Worm (Caenorhabditis elegans) whole organism, mixed stage, embryonic: ENCODE data around the gene octr-1.
A peak's percentile ranks its signal among the peaks of the same experiment; 100 is the strongest.

ENCODE experiments used
- M03D4.4 ChIP-seq: sonication (generic microtip); optimal IDR thresholded peaks from 2 replicates; lab custom pipeline; 2017; ENCODE audit warnings: mild to moderate bottlenecking, missing genetic modification characterization, missing compliant biosample characterization
- bed-3 ChIP-seq: fragments of 200-800 bp; sonication (Bioruptor generic); optimal IDR thresholded peaks from 3 replicates; lab custom pipeline; 2018; ENCODE audit warnings: mild to moderate bottlenecking, missing genetic modification characterization, moderate library complexity, missing compliant biosample characterization
- blmp-1 ChIP-seq: fragments of 150-350 bp; optimal IDR thresholded peaks from 2 replicates; lab custom pipeline; 2014; ENCODE audit warnings: missing biosample characterization, missing genetic modification characterization
- ceh-39 ChIP-seq: fragments of 150-350 bp; optimal IDR thresholded peaks from 2 replicates; lab custom pipeline; 2014; ENCODE audit warnings: missing biosample characterization, missing genetic modification characterization
- ceh-83 ChIP-seq: fragments of 200-800 bp; sonication (Bioruptor generic); optimal IDR thresholded peaks from 2 replicates; lab custom pipeline; 2018; ENCODE audit warnings: mild to moderate bottlenecking, missing genetic modification characterization, missing compliant biosample characterization
- ces-1 ChIP-seq: fragments of 150-350 bp; optimal IDR thresholded peaks from 2 replicates; lab custom pipeline; 2014; ENCODE audit warnings: missing biosample characterization, missing genetic modification reagents, missing genetic modification characterization
- cnd-1 ChIP-seq: fragments of 200-800 bp; sonication (Bioruptor generic); optimal IDR thresholded peaks from 2 replicates; lab custom pipeline; 2018; ENCODE audit warnings: mild to moderate bottlenecking, missing genetic modification characterization, missing compliant biosample characterization
- drap-1 ChIP-seq: fragments of 200-800 bp; sonication (Bioruptor generic); optimal IDR thresholded peaks from 3 replicates; lab custom pipeline; 2018; ENCODE audit warnings: mild to moderate bottlenecking, missing genetic modification characterization, missing compliant biosample characterization
- elt-1 ChIP-seq: sonication (generic microtip); optimal IDR thresholded peaks from 2 replicates; lab custom pipeline; 2017; ENCODE audit warnings: missing genetic modification characterization, mild to moderate bottlenecking, missing compliant biosample characterization, antibody characterized with exemption, moderate library complexity, borderline replicate concordance; ENCODE audit not compliant: insufficient read depth
- elt-3 ChIP-seq: fragments of 150-350 bp; optimal IDR thresholded peaks from 2 replicates; lab custom pipeline; 2014; ENCODE audit warnings: missing biosample characterization, missing genetic modification characterization
- flh-1 ChIP-seq: fragments of 200-800 bp; sonication (Bioruptor generic); optimal IDR thresholded peaks from 2 replicates; lab custom pipeline; 2018; ENCODE audit warnings: mild to moderate bottlenecking, missing genetic modification characterization, moderate library complexity, missing compliant biosample characterization
- ham-2 ChIP-seq: fragments of 200-800 bp; sonication (Bioruptor generic); optimal IDR thresholded peaks from 2 replicates; lab custom pipeline; 2018; ENCODE audit warnings: mild to moderate bottlenecking, missing genetic modification characterization, missing compliant biosample characterization
- hlh-1 ChIP-seq: fragments of 150-350 bp; optimal IDR thresholded peaks from 2 replicates; lab custom pipeline; 2014; ENCODE audit warnings: missing biosample characterization, missing genetic modification reagents, missing genetic modification characterization
- lin-13 ChIP-seq: fragments of 150-350 bp; optimal IDR thresholded peaks from 2 replicates; lab custom pipeline; 2014; ENCODE audit warnings: missing biosample characterization, missing genetic modification characterization
- lin-32 ChIP-seq: fragments of 200-800 bp; sonication (Bioruptor generic); optimal IDR thresholded peaks from 2 replicates; lab custom pipeline; 2018; ENCODE audit warnings: mild to moderate bottlenecking, missing genetic modification characterization, missing compliant biosample characterization
- lsy-2 ChIP-seq: fragments of 150-350 bp; optimal IDR thresholded peaks from 2 replicates; lab custom pipeline; 2014; ENCODE audit warnings: missing biosample characterization, missing genetic modification characterization
- mab-5 ChIP-seq: fragments of 150-350 bp; optimal IDR thresholded peaks from 2 replicates; lab custom pipeline; 2014; ENCODE audit warnings: missing biosample characterization, missing genetic modification characterization
- mep-1 ChIP-seq: fragments of 150-350 bp; optimal IDR thresholded peaks from 2 replicates; lab custom pipeline; 2017; ENCODE audit warnings: missing biosample characterization, missing genetic modification reagents, missing genetic modification characterization, inconsistent platforms
- mls-2 ChIP-seq: sonication (generic microtip); optimal IDR thresholded peaks from 2 replicates; lab custom pipeline; 2016; ENCODE audit warnings: mild to moderate bottlenecking, missing genetic modification characterization, moderate library complexity, missing compliant biosample characterization
- nhr-28 ChIP-seq: fragments of 150-350 bp; optimal IDR thresholded peaks from 2 replicates; lab custom pipeline; 2014; ENCODE audit warnings: missing biosample characterization, missing genetic modification characterization
- nhr-76 ChIP-seq: sonication (generic microtip); optimal IDR thresholded peaks from 2 replicates; lab custom pipeline; 2017; ENCODE audit warnings: missing biosample characterization, missing genetic modification characterization
- pha-4 ChIP-seq: fragments of 150-350 bp; optimal IDR thresholded peaks from 2 replicates; lab custom pipeline; 2018; ENCODE audit warnings: missing biosample characterization, missing genetic modification reagents, missing genetic modification characterization
- sem-2 ChIP-seq: fragments of 200-800 bp; sonication (Bioruptor generic); optimal IDR thresholded peaks from 2 replicates; lab custom pipeline; 2018; ENCODE audit warnings: mild to moderate bottlenecking, missing genetic modification characterization, missing compliant biosample characterization
- snpc-4 ChIP-seq: fragments of 150-350 bp; optimal IDR thresholded peaks from 2 replicates; lab custom pipeline; 2014; ENCODE audit warnings: missing biosample characterization, missing genetic modification characterization
- tbx-8 ChIP-seq: fragments of 200-800 bp; sonication (Bioruptor generic); optimal IDR thresholded peaks from 2 replicates; lab custom pipeline; 2018; ENCODE audit warnings: mild to moderate bottlenecking, missing genetic modification characterization, moderate library complexity, missing compliant biosample characterization
- unc-120 ChIP-seq: sonication (generic microtip); optimal IDR thresholded peaks from 2 replicates; lab custom pipeline; 2017; ENCODE audit warnings: missing genetic modification characterization, missing compliant biosample characterization; ENCODE audit not compliant: poor library complexity, severe bottlenecking
- unc-39 ChIP-seq: fragments of 150-350 bp; optimal IDR thresholded peaks from 2 replicates; lab custom pipeline; 2014; ENCODE audit warnings: missing biosample characterization, missing genetic modification characterization
- unc-62 ChIP-seq: fragments of 150-350 bp; optimal IDR thresholded peaks from 2 replicates; lab custom pipeline; 2014; ENCODE audit warnings: missing biosample characterization, missing genetic modification reagents, missing genetic modification characterization
- zip-8 ChIP-seq: fragments of 150-350 bp; optimal IDR thresholded peaks from 2 replicates; lab custom pipeline; 2014; ENCODE audit warnings: missing biosample characterization, missing genetic modification characterization
- ztf-11 ChIP-seq: fragments of 150-350 bp; optimal IDR thresholded peaks from 2 replicates; lab custom pipeline; 2014; ENCODE audit warnings: missing biosample characterization, missing genetic modification characterization

octr-1 gene

ce11 chrX:5592517-5593183 is 18.4 kb downstream of the octr-1 start, which contains the start of gene unc-97:
Gene unc-97, plus strand, starts transcription at chrX:5593133.
- TF ChIP-seq unc-120 (tag; lab: Kevin White, UChicago) (peak; percentile 49), mab-5 (tag; lab: Kevin White, UChicago) (no peak), ceh-39 (tag; lab: Kevin White, UChicago) (no peak), hlh-1 (tag; lab: Kevin White, UChicago) (peak; percentile 86), pha-4 (tag; lab: Kevin White, UChicago) (no peak), M03D4.4 (no peak), unc-62 (GFP tag; lab: Kevin White, UChicago) (peak; percentile 68)

- peak; percentile 24 for TF ChIP-seq mep-1
- TF ChIP-seq unc-120 (tag; lab: Kevin White, UChicago), result peak; percentile 49
- TF ChIP-seq pha-4 (tag; lab: Kevin White, UChicago), result peak; percentile 33
- no peak for TF ChIP-seq lin-32 (GFP tag; lab: Kevin White, UChicago)
- no peak for TF ChIP-seq zip-8 (tag; lab: Kevin White, UChicago)
- peak; percentile 95 for TF ChIP-seq ham-2 (GFP tag; lab: Kevin White, UChicago)
- TF ChIP-seq tbx-8 (GFP tag; lab: Kevin White, UChicago), result peak; percentile 4
- TF ChIP-seq ces-1, result peak; percentile 20
- peak; percentile 27 for TF ChIP-seq M03D4.4
- no peak for TF ChIP-seq ceh-39 (tag; lab: Kevin White, UChicago)
- peak; percentile 39 for TF ChIP-seq ceh-83
- TF ChIP-seq mls-2 (tag; lab: Kevin White, UChicago), result peak; percentile 56
- TF ChIP-seq cnd-1 (tag; lab: Kevin White, UChicago), result peak; percentile 21
Observed at ce11 chrX:5591830-5592229, 19.2 kb downstream of the octr-1 start.

ce11 chrX:5579714-5580265 is 31.3 kb downstream of the octr-1 start:
- TF ChIP-seq drap-1 (GFP tag; lab: Kevin White, UChicago) (no peak), ceh-39 (tag; lab: Kevin White, UChicago) (no peak), ces-1 (peak; percentile 75), pha-4 (tag; lab: Kevin White, UChicago) (no peak), elt-1 (tag; lab: Kevin White, UChicago) (no peak)

ce11 chrX:5572638-5573037 is 38.4 kb downstream of the octr-1 start:
- no peak for TF ChIP-seq snpc-4
- no peak for TF ChIP-seq flh-1 (GFP tag; lab: Kevin White, UChicago)
- no peak for TF ChIP-seq cnd-1 (tag; lab: Kevin White, UChicago)

- TF ChIP-seq pha-4 (tag; lab: Kevin White, UChicago) (no peak), unc-120 (tag; lab: Kevin White, UChicago) (no peak), snpc-4 (no peak), bed-3 (no peak), sem-2 (GFP tag; lab: Kevin White, UChicago) (no peak), elt-3 (tag; lab: Kevin White, UChicago) (no peak), unc-39 (no peak), zip-8 (tag; lab: Kevin White, UChicago) (no peak), lsy-2 (tag; lab: Kevin White, UChicago) (no peak), ceh-39 (tag; lab: Kevin White, UChicago) (no peak), mls-2 (tag; lab: Kevin White, UChicago) (no peak), elt-1 (tag; lab: Kevin White, UChicago) (no peak), lin-13 (no peak), nhr-28 (tag; lab: Kevin White, UChicago) (no peak), mab-5 (tag; lab: Kevin White, UChicago) (no peak), ztf-11 (no peak), hlh-1 (tag; lab: Kevin White, UChicago) (no peak), blmp-1 (tag; lab: Kevin White, UChicago) (no peak), nhr-76 (tag; lab: Kevin White, UChicago) (no peak)
Observed at ce11 chrX:5567454-5567853, 43.6 kb downstream of the octr-1 start, which contains the start of gene mec-2. Gene mec-2, plus strand, starts transcription at chrX:5567754.
